Worm (Caenorhabditis elegans): ENCODE data around the gene lgc-12.
A peak's percentile ranks its signal among the peaks of the same experiment; 100 is the strongest.

Gene lgc-12

ce11 chrIII:7559869-7560268 lies 2.1 kb upstream of the lgc-12 start:
- TF ChIP-seq nhr-102 (tag; optimal IDR thresholded peaks at IDR 0.05) (no peak), cey-2 (tag; optimal IDR thresholded peaks at IDR 0.05; ENCODE audit: borderline replicate concordance, insufficient read depth) (no peak), D1046.2 (GFP tag; IDR thresholded peaks at IDR 0.05) (no peak), ceh-32 (tag; optimal IDR thresholded peaks at IDR 0.05; ENCODE audit: poor library complexity) (no peak), daf-8 (GFP tag; IDR thresholded peaks at IDR 0.05) (no peak), gei-8 (GFP tag; optimal IDR thresholded peaks at IDR 0.05) (no peak), nhr-77 (tag; optimal IDR thresholded peaks at IDR 0.05) (no peak), unc-62 (GFP tag; optimal IDR thresholded peaks at IDR 0.05 in 1 of 2) (peak in 1 of 2 experiments; percentile 48), unc-62 (tag; optimal IDR thresholded peaks at IDR 0.05) (no peak), lin-29 (GFP tag; IDR thresholded peaks at IDR 0.05) (no peak), daf-16 (GFP tag; optimal IDR thresholded peaks at IDR 0.05) (peak in 1 of 2 experiments; percentile 77), daf-16 (tag; optimal IDR thresholded peaks at IDR 0.05) (no peak), ces-1 (GFP tag; optimal IDR thresholded peaks at IDR 0.05) (no peak), dve-1 (tag; optimal IDR thresholded peaks at IDR 0.05; ENCODE audit: insufficient read depth) (no peak), mep-1 (tag; optimal IDR thresholded peaks at IDR 0.05) (no peak), hlh-11 (tag; optimal IDR thresholded peaks at IDR 0.05) (peak; percentile 1), ceh-82 (tag; optimal IDR thresholded peaks at IDR 0.05) (no peak), skn-1 (tag; optimal IDR thresholded peaks at IDR 0.05) (no peak), hif-1 (tag; optimal IDR thresholded peaks at IDR 0.05) (no peak), F26F4.8 (GFP tag; conservative IDR thresholded peaks at IDR 0.05) (no peak)

DNA sequence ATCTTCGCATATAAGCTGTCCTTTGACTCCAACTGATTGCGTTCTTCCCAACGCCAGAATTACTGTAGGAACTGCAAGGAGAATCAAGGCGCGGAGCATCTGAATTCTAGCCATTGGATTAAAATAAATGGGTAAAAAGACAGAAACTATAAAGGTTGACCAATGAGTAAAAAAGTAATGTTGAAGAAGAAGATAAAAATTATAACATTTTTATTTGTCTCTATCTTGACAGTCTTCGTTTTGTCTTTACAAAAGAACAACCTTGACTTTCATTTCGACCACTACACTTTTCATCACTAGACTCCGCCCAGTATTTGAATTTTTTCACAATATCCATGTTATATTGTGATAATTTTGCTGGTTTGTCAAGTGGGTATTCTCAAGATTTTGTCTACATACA lies 3.3 kb downstream of the lgc-12 start, which contains the start of gene ttr-8:
TSS of gene ttr-8 (minus strand) at position 101 of the 400 bp plus-strand sequence.
- TF ChIP-seq snpc-1.2 (GFP tag; IDR thresholded peaks at IDR 0.05) (no peak), nhr-41 (GFP tag; IDR thresholded peaks at IDR 0.05) (no peak), skn-1 (tag; optimal IDR thresholded peaks at IDR 0.05) (no peak), dve-1 (tag; optimal IDR thresholded peaks at IDR 0.05; ENCODE audit: insufficient read depth) (no peak), ZK337.2 (GFP tag; IDR thresholded peaks at IDR 0.05) (no peak), nhr-25 (tag; optimal IDR thresholded peaks at IDR 0.05; ENCODE audit: borderline replicate concordance, insufficient read depth) (no peak), hif-1 (tag; optimal IDR thresholded peaks at IDR 0.05) (no peak), nhr-77 (tag; optimal IDR thresholded peaks at IDR 0.05) (no peak), nhr-11 (tag; optimal IDR thresholded peaks at IDR 0.05) (no peak), T20F7.1 (GFP tag; optimal IDR thresholded peaks at IDR 0.05) (no peak), Y75B8A.6 (GFP tag; IDR thresholded peaks at IDR 0.05) (no peak), lin-1 (GFP tag; IDR thresholded peaks at IDR 0.05) (no peak), cey-2 (tag; optimal IDR thresholded peaks at IDR 0.05; ENCODE audit: borderline replicate concordance, insufficient read depth) (no peak), T26A8.4 (GFP tag; IDR thresholded peaks at IDR 0.05) (no peak), ama-1 (optimal IDR thresholded peaks at IDR 0.05) (no peak), nhr-48 (tag; optimal IDR thresholded peaks at IDR 0.05) (no peak), Y5F2A.4 (GFP tag; optimal IDR thresholded peaks at IDR 0.05) (no peak)

DNA sequence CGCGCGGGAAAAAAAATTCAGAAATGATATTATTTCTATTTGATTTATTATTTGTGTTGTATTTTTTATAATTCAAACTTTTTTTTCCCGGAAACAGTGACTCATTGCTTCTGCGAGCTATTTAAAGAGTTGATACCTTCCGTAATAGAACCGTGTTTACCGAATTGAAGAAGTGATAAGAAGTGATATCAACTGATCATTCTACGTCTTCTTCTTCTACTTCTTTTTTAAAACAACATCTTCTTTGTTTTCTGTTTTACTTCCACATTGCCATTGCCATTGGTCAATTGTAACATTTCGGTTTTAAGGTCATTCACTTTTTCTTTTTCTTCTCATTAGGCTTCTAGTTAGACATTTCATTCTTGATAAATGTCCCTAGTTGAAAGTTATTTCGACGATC lies 4.1 kb downstream of the lgc-12 start, which contains the start of gene ttr-32:
TSS of gene ttr-32 (plus strand) at position 314 of the 400 bp plus-strand sequence.
- TF ChIP-seq dve-1 (tag; optimal IDR thresholded peaks at IDR 0.05; ENCODE audit: insufficient read depth) (no peak), ces-1 (GFP tag; optimal IDR thresholded peaks at IDR 0.05) (no peak), unc-130 (GFP tag; optimal IDR thresholded peaks at IDR 0.05) (no peak), lin-1 (GFP tag; IDR thresholded peaks at IDR 0.05) (no peak)

DNA sequence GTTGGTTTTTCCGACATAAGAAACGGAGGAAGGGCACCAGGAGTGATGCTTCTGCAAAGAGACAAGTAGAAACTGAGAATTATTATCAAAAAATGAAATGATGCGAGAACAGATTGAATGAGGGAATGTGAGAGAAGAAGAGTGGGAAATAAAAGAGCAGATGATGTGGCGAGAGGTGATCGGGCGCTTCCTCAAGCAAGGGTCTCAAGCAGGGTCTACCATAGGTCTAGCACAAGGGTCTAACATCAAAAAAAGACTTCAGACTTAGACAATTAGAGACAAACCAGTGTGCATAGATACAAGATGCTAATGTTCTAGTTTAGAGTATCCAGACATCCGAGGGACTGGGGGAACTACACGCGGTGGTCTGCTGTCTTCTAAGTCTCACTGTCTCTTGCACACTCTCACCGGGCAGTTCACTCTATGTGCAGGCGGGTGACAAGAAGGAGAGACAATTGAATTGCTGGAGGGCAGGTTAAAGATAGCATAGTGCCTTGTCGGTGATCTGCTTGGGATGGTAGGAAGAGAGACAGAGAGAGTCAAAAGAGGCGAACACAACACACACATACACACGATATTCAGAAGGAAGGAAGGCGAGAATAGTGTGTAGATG lies 8.2 kb downstream of the lgc-12 start, which contains the start of gene R13A5.7:
TSS of gene R13A5.7 (minus strand) at position 51 of the 613 bp plus-strand sequence.
- TF ChIP-seq Y5F2A.4 (GFP tag; optimal IDR thresholded peaks at IDR 0.05) (no peak), nhr-11 (tag; optimal IDR thresholded peaks at IDR 0.05) (peak; percentile 74), tag-97 (GFP tag; IDR thresholded peaks at IDR 0.05) (no peak), F44E2.7 (GFP tag; IDR thresholded peaks at IDR 0.05) (no peak), ztf-11 (tag; optimal IDR thresholded peaks at IDR 0.05) (no peak), ctbp-1 (GFP tag; IDR thresholded peaks at IDR 0.05) (peak; percentile 63; the same call in 1 of the 2 replicates), arid-1 (GFP tag; conservative IDR thresholded peaks at IDR 0.05) (peak; percentile 75; the same call in 1 of the 2 replicates), T26A8.4 (GFP tag; IDR thresholded peaks at IDR 0.05) (no peak; the same call in 1 of the 2 replicates), pqm-1 (tag; optimal IDR thresholded peaks at IDR 0.05) (peak; percentile 27), snpc-4 (tag; optimal IDR thresholded peaks at IDR 0.05) (no peak), nhr-111 (GFP tag; optimal IDR thresholded peaks at IDR 0.05) (no peak), nhr-102 (tag; optimal IDR thresholded peaks at IDR 0.05) (peak; percentile 68), unc-130 (GFP tag; optimal IDR thresholded peaks at IDR 0.05) (no peak), dmd-9 (GFP tag; IDR thresholded peaks at IDR 0.05) (no peak), fos-1 (tag; optimal IDR thresholded peaks at IDR 0.05) (no peak), nhr-76 (tag; optimal IDR thresholded peaks at IDR 0.05) (no peak), spr-3 (GFP tag; optimal IDR thresholded peaks at IDR 0.05) (no peak), mep-1 (tag; optimal IDR thresholded peaks at IDR 0.05) (peak; percentile 83)

All from whole organism, L4 larva.